Fruit fly (Drosophila melanogaster): Measurements from ENCODE around the gene CG5326.

DNA sequence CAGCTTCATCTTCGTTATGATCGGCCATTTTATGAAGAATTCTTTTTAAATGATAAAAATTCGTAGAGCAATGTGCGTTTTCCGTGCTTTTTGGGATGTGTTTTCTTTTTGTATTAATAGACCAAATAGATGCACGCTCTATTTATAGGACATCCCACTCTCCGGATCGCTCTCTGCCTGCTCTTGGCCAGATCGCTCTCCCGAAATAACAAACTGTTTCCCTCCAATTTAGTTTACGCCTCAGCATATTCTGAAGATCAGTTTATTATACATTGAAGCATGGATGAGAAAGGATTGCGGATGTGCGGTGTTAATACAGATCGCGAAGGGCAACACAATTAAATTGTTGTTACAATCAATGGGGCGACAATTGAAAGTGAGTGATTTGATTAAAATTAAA, 50.9 kb downstream of the CG5326 start, which contains the start of gene CG5376:
- TF ChIP-seq toe (GFP tag; optimal IDR thresholded peaks at IDR 0.05) (no peak), Clk (GFP tag; optimal IDR thresholded peaks at IDR 0.05) (no peak), CG7101 (tag; optimal IDR thresholded peaks at IDR 0.05) (no peak), kay (GFP tag; ENCODE audit: borderline replicate concordance) (no peak), CG7045 (GFP tag; optimal IDR thresholded peaks at IDR 0.05) (no peak), CG14711 (tag; optimal IDR thresholded peaks at IDR 0.05) (no peak), CG11617 (GFP tag; optimal IDR thresholded peaks at IDR 0.05) (no peak), Mnt (GFP tag; optimal IDR thresholded peaks at IDR 0.05) (no peak)
